Worm (Caenorhabditis elegans): ENCODE results near the gene M02B7.7.

ce11 chrIV:3812812-3813211 is 5.8 kb upstream of the M02B7.7 start:
- TF ChIP-seq lsy-2 (tag; optimal IDR thresholded peaks at IDR 0.05) (no peak), nhr-77 (tag; optimal IDR thresholded peaks at IDR 0.05) (no peak), snu-23 (GFP tag; optimal IDR thresholded peaks at IDR 0.05) (no peak), lin-13 (GFP tag; optimal IDR thresholded peaks at IDR 0.05) (no peak), ceh-82 (tag; optimal IDR thresholded peaks at IDR 0.05) (no peak), nhr-28 (tag; optimal IDR thresholded peaks at IDR 0.05) (no peak)

Data from whole organism, L1 larva.